Worm (Caenorhabditis elegans): ENCODE data around the gene hyl-2.

DNA sequence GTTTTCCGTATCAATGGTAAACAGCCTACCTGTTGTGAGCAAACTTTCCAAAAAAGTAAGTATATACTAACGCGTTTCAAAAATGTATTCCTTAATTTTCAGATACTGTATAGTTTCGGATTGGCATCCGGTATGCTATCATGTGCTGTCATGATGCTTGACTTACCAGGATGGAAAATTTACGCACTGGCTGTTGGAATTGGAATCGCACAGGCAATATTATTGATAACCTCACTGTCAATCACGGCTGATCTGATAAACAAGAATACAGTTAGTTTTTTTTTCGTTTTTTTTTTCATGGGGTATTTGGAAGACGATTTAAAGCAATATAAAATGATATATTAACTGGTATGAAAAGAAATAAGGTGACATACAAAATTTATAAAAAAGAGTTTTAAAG, 27.4 kb downstream of the hyl-2 start:
- TF ChIP-seq snpc-4 (tag; optimal IDR thresholded peaks at IDR 0.05) (no peak), nhr-76 (tag; optimal IDR thresholded peaks at IDR 0.05) (no peak), blmp-1 (tag; optimal IDR thresholded peaks at IDR 0.05) (no peak), mep-1 (tag; optimal IDR thresholded peaks at IDR 0.05) (no peak), pha-4 (tag; optimal IDR thresholded peaks at IDR 0.05) (no peak), nhr-237 (tag; optimal IDR thresholded peaks at IDR 0.05) (no peak), lsy-2 (tag; optimal IDR thresholded peaks at IDR 0.05) (no peak), lin-13 (tag; optimal IDR thresholded peaks at IDR 0.05) (no peak), elt-1 (tag; optimal IDR thresholded peaks at IDR 0.05; ENCODE audit: borderline replicate concordance, insufficient read depth) (no peak), lin-32 (GFP tag; optimal IDR thresholded peaks at IDR 0.05) (no peak), nhr-28 (tag; optimal IDR thresholded peaks at IDR 0.05) (no peak), ztf-11 (tag; optimal IDR thresholded peaks at IDR 0.05) (no peak), nhr-12 (tag; optimal IDR thresholded peaks at IDR 0.05) (no peak), unc-120 (tag; optimal IDR thresholded peaks at IDR 0.05; ENCODE audit: poor library complexity, severe bottlenecking) (no peak)
